Fruit fly (Drosophila melanogaster) whole organism, prepupa: ENCODE data around the gene CG13806.
A peak's percentile ranks its signal among the peaks of the same experiment; 100 is the strongest.

ENCODE experiments used
- Blimp-1 ChIP-seq: fragments of 200-800 bp; sonication (Bioruptor generic); optimal IDR thresholded peaks from 3 replicates; lab custom pipeline; 2017; ENCODE audit warnings: missing biosample characterization, missing genetic modification characterization, mild to moderate bottlenecking, moderate library complexity, missing genetic modification reagents
- CG10631 ChIP-seq: fragments of 200-800 bp; sonication (Bioruptor generic); optimal IDR thresholded peaks from 2 replicates; lab custom pipeline; 2016; ENCODE audit warnings: missing biosample characterization, missing genetic modification characterization
- CG10669 ChIP-seq: fragments of 200-800 bp; sonication (Bioruptor generic); optimal IDR thresholded peaks from 3 replicates; lab custom pipeline; 2018; ENCODE audit warnings: missing biosample characterization, mild to moderate bottlenecking, missing genetic modification characterization, moderate library complexity
- CG11294 ChIP-seq: fragments of 200-800 bp; sonication (Bioruptor generic); IDR thresholded peaks from 2 replicates; pipeline ENCODE4 v1.3.6; 2022; ENCODE audit warnings: missing biosample characterization, missing genetic modification characterization
- CG11762 ChIP-seq: fragments of 200-800 bp; sonication (Bioruptor generic); optimal IDR thresholded peaks from 3 replicates; lab custom pipeline; 2016; ENCODE audit warnings: missing biosample characterization, missing genetic modification characterization; ENCODE audit not compliant: insufficient read depth
- CG31627 ChIP-seq: fragments of 200-800 bp; sonication (Bioruptor generic); optimal IDR thresholded peaks from 3 replicates; lab custom pipeline; 2016; ENCODE audit warnings: missing biosample characterization, missing genetic modification characterization
- CG3919 ChIP-seq: fragments of 200-800 bp; sonication (Bioruptor generic); optimal IDR thresholded peaks from 3 replicates; lab custom pipeline; 2016; ENCODE audit warnings: missing biosample characterization, missing genetic modification characterization
- CG6163 ChIP-seq: fragments of 200-800 bp; sonication (Bioruptor generic); IDR thresholded peaks from 3 replicates; pipeline ENCODE4 v1.3.6; 2022; ENCODE audit warnings: missing biosample characterization, missing genetic modification characterization
- CG6854 ChIP-seq: fragments of 200-800 bp; sonication (Bioruptor generic); optimal IDR thresholded peaks from 2 replicates; lab custom pipeline; 2017; ENCODE audit warnings: missing biosample characterization, mild to moderate bottlenecking, missing genetic modification characterization
- CG7368 ChIP-seq: fragments of 200-800 bp; sonication (Bioruptor generic); optimal IDR thresholded peaks from 3 replicates; lab custom pipeline; 2016; ENCODE audit warnings: missing biosample characterization, missing genetic modification characterization
- CG9139 ChIP-seq: fragments of 200-800 bp; sonication (Bioruptor generic); optimal IDR thresholded peaks from 3 replicates; lab custom pipeline; 2017; ENCODE audit warnings: missing biosample characterization, mild to moderate bottlenecking, missing genetic modification characterization
- Eip78C ChIP-seq: fragments of 200-800 bp; sonication (Bioruptor generic); peaks from one replicate; lab custom pipeline; 2016; ENCODE audit warnings: missing biosample characterization, missing genetic modification characterization
- Eip93F ChIP-seq: fragments of 200-800 bp; sonication (Bioruptor generic); optimal IDR thresholded peaks from 2 replicates; lab custom pipeline; 2016; ENCODE audit warnings: missing biosample characterization, mild to moderate bottlenecking, missing genetic modification characterization
- Ets96B ChIP-seq: fragments of 200-800 bp; optimal IDR thresholded peaks from 2 replicates; lab custom pipeline; 2019; ENCODE audit warnings: missing biosample characterization, mild to moderate bottlenecking, missing genetic modification characterization, moderate library complexity
- Gug ChIP-seq: fragments of 200-800 bp; sonication (Bioruptor generic); IDR thresholded peaks from 2 replicates; pipeline ENCODE4 v1.3.6; 2022; ENCODE audit warnings: missing biosample characterization, missing genetic modification characterization
- Hr39 ChIP-seq: fragments of 200-800 bp; sonication (Bioruptor generic); optimal IDR thresholded peaks from 2 replicates; lab custom pipeline; 2016; ENCODE audit warnings: missing biosample characterization, missing genetic modification characterization
- Lpt ChIP-seq: fragments of 200-800 bp; sonication (Bioruptor generic); optimal IDR thresholded peaks from 3 replicates; lab custom pipeline; 2016; ENCODE audit warnings: missing biosample characterization, missing genetic modification characterization
- Met ChIP-seq: fragments of 200-800 bp; sonication (Bioruptor generic); optimal IDR thresholded peaks from 3 replicates; lab custom pipeline; 2016; ENCODE audit warnings: missing biosample characterization, missing genetic modification characterization
- Smox ChIP-seq: fragments of 200-800 bp; sonication (Bioruptor generic); optimal IDR thresholded peaks from 3 replicates; lab custom pipeline; 2016; ENCODE audit warnings: missing biosample characterization, missing genetic modification characterization
- Sox102F ChIP-seq: fragments of 200-800 bp; sonication (Bioruptor generic); optimal IDR thresholded peaks from 2 replicates; lab custom pipeline; 2016; ENCODE audit warnings: missing biosample characterization, mild to moderate bottlenecking, missing genetic modification characterization
- Sox14 ChIP-seq: fragments of 200-800 bp; sonication (Bioruptor generic); optimal IDR thresholded peaks from 3 replicates; lab custom pipeline; 2016; ENCODE audit warnings: missing biosample characterization, missing genetic modification characterization
- Sox15 ChIP-seq: fragments of 200-800 bp; sonication (Bioruptor generic); optimal IDR thresholded peaks from 3 replicates; lab custom pipeline; 2016; ENCODE audit warnings: missing biosample characterization, missing genetic modification characterization
- achi ChIP-seq: fragments of 200-800 bp; sonication (Bioruptor generic); optimal IDR thresholded peaks from 3 replicates; lab custom pipeline; 2016; ENCODE audit warnings: missing biosample characterization, missing genetic modification characterization
- acj6 ChIP-seq: fragments of 200-800 bp; sonication (Bioruptor generic); optimal IDR thresholded peaks from 3 replicates; lab custom pipeline; 2016; ENCODE audit warnings: missing biosample characterization, missing genetic modification characterization
- cyc ChIP-seq: fragments of 200-800 bp; sonication (Bioruptor generic); optimal IDR thresholded peaks from 3 replicates; lab custom pipeline; 2016; ENCODE audit warnings: missing biosample characterization, missing genetic modification characterization
- dac ChIP-seq: fragments of 200-800 bp; sonication (Bioruptor generic); optimal IDR thresholded peaks from 2 replicates; lab custom pipeline; 2017; ENCODE audit warnings: missing biosample characterization, mild to moderate bottlenecking, missing genetic modification characterization
- dsx ChIP-seq: fragments of 200-800 bp; optimal IDR thresholded peaks from 3 replicates; lab custom pipeline; 2019; ENCODE audit warnings: missing biosample characterization, mild to moderate bottlenecking, missing genetic modification characterization, moderate library complexity; ENCODE audit not compliant: poor library complexity, severe bottlenecking
- eg ChIP-seq: fragments of 200-800 bp; sonication (Bioruptor generic); IDR thresholded peaks from 3 replicates; pipeline ENCODE4 v1.3.6; 2022; ENCODE audit warnings: missing biosample characterization, missing genetic modification characterization
- esn ChIP-seq: fragments of 200-800 bp; sonication (Bioruptor generic); optimal IDR thresholded peaks from 2 replicates; lab custom pipeline; 2016; ENCODE audit warnings: missing biosample characterization, mild to moderate bottlenecking, missing genetic modification characterization, moderate library complexity
- fd59A ChIP-seq: fragments of 200-800 bp; sonication (Bioruptor generic); optimal IDR thresholded peaks from 2 replicates; lab custom pipeline; 2017; ENCODE audit warnings: missing biosample characterization, mild to moderate bottlenecking, missing genetic modification characterization, missing genetic modification reagents
- fd85E ChIP-seq: fragments of 200-800 bp; sonication (Bioruptor generic); optimal IDR thresholded peaks from 3 replicates; lab custom pipeline; 2016; ENCODE audit warnings: missing biosample characterization, missing genetic modification characterization
- fkh ChIP-seq: fragments of 200-800 bp; sonication (Bioruptor generic); optimal IDR thresholded peaks from 3 replicates; lab custom pipeline; 2017; ENCODE audit warnings: missing biosample characterization, mild to moderate bottlenecking, missing genetic modification characterization, moderate library complexity
- lz ChIP-seq: fragments of 200-800 bp; sonication (Bioruptor generic); optimal IDR thresholded peaks from 3 replicates; lab custom pipeline; 2016; ENCODE audit warnings: missing biosample characterization, missing genetic modification characterization
- spab ChIP-seq: fragments of 200-800 bp; sonication (Bioruptor generic); optimal IDR thresholded peaks from 2 replicates; lab custom pipeline; 2017; ENCODE audit warnings: missing biosample characterization, mild to moderate bottlenecking, missing genetic modification characterization, missing genetic modification reagents
- svp ChIP-seq: fragments of 200-800 bp; sonication (Bioruptor generic); peaks from one replicate; lab custom pipeline; 2016; ENCODE audit warnings: missing biosample characterization, missing genetic modification characterization
- vri ChIP-seq: fragments of 200-800 bp; sonication (Bioruptor generic); optimal IDR thresholded peaks from 3 replicates; lab custom pipeline; 2016; ENCODE audit warnings: missing biosample characterization, mild to moderate bottlenecking, missing genetic modification characterization

CG13806 gene

dm6 chr3L:2265692-2266444 is at the start of gene CG13806, which contains the start of gene ecd:
CG13806 (plus strand) TSS chr3L:2266394.
ecd (minus strand) TSS chr3L:2265857.
- TF ChIP-seq fkh (GFP tag; lab: Kevin White, UChicago) (peak; percentile 67), lz (GFP tag; lab: Kevin White, UChicago) (peak; percentile 30), Sox14 (GFP tag; lab: Kevin White, UChicago) (peak; percentile 87), Sox102F (GFP tag; lab: Kevin White, UChicago) (no peak), Smox (no peak), CG6854 (GFP tag; lab: Kevin White, UChicago) (no peak), CG10631 (GFP tag; lab: Kevin White, UChicago) (no peak), Sox15 (GFP tag; lab: Kevin White, UChicago) (no peak), spab (no peak), Hr39 (GFP tag; lab: Kevin White, UChicago) (peak; percentile 25), eg (GFP tag; lab: Robert Waterston, UW) (peak; percentile 36; the same call in 1 of the 3 replicates), CG31627 (peak; percentile 18), esn (GFP tag; lab: Kevin White, UChicago) (peak; percentile 15), cyc (GFP tag; lab: Kevin White, UChicago) (peak; percentile 2), svp (GFP tag; lab: Kevin White, UChicago) (peak; percentile 26), Blimp-1 (GFP tag; lab: Kevin White, UChicago) (no peak)

- no peak for TF ChIP-seq CG3919
Observed at dm6 chr3L:2228367-2229171, 37.6 kb upstream of the CG13806 start.

DNA sequence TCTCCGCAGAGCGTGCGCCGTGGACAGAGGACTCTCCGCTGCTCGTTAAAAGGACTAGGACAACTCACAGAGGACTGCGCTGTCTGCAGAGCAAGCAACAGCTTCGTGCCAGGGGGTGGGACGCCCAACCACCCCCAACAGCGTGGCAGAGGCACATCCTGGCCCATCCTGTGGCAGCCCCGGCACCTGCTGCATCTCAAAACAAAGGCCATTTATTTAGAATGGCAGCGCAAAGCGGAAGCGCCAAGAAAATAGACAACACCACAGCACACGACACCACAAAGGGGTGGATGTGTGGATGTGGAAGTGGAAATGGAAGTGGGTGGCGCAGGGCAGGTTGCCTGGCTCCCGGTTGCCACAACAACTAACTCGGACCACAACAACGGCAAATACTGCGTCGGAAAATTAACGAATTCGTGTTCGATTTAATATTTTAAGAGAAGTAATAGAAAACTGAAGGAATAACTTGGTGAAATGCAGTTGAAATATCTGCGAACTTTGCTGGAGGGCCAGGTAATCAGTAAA is 37.0 kb upstream of the CG13806 start, which contains the start of gene Oseg2:
Gene Oseg2, plus strand, starts transcription at position 475 of the 525 bp plus-strand sequence.
- TF ChIP-seq CG7368 (GFP tag; lab: Kevin White, UChicago): peak; percentile 53
- TF ChIP-seq achi (GFP tag; lab: Kevin White, UChicago): no peak
- TF ChIP-seq Ets96B (tag; lab: Kevin White, UChicago): no peak
- TF ChIP-seq Eip78C (GFP tag; lab: Kevin White, UChicago): peak; percentile 45
- TF ChIP-seq, all 60 proteins: peak for 2

DNA sequence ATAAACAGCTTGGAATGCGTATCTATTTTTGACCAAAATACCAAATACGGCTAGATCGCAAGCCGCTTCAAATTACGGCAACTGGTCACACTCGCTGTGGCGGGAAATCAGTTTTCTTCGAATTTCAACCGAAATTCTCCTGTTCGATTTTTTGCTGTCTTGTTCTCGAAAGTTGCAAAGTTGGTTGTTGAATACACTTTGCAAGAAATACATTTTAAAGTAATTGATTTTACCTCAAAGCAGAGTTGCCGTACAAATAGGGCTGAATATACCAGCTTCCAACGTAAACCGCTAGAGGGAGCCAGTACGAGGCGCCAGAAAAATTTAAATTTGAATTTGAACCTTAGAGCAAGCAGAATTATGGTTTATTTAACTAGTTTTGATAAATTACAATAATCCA is 29.2 kb upstream of the CG13806 start, which contains the start of gene CG9018:
Gene CG9018, minus strand, starts transcription at position 43 of the 400 bp plus-strand sequence.
- TF ChIP-seq acj6 (GFP tag; lab: Kevin White, UChicago) (no peak), Met (GFP tag; lab: Kevin White, UChicago) (no peak), Eip78C (GFP tag; lab: Kevin White, UChicago) (no peak), CG9139 (GFP tag; lab: Kevin White, UChicago) (no peak), dsx (GFP tag; lab: Kevin White, UChicago) (no peak), CG10669 (no peak), Gug (GFP tag; lab: Robert Waterston, UW) (no peak), CG11294 (GFP tag; lab: Robert Waterston, UW) (no peak), Blimp-1 (GFP tag; lab: Kevin White, UChicago) (no peak), Eip93F (GFP tag; lab: Kevin White, UChicago) (no peak), CG3919 (no peak), fd85E (GFP tag; lab: Kevin White, UChicago) (no peak), spab (no peak), CG11762 (no peak), esn (GFP tag; lab: Kevin White, UChicago) (no peak), fd59A (GFP tag; lab: Kevin White, UChicago) (no peak), Lpt (GFP tag; lab: Kevin White, UChicago) (no peak), dac (no peak), vri (no peak), CG6163 (GFP tag; lab: Robert Waterston, UW) (no peak)
- TF ChIP-seq, all 60 proteins: peak for 0
